Fruit fly (Drosophila melanogaster): ENCODE data around the gene CG32148.

DNA sequence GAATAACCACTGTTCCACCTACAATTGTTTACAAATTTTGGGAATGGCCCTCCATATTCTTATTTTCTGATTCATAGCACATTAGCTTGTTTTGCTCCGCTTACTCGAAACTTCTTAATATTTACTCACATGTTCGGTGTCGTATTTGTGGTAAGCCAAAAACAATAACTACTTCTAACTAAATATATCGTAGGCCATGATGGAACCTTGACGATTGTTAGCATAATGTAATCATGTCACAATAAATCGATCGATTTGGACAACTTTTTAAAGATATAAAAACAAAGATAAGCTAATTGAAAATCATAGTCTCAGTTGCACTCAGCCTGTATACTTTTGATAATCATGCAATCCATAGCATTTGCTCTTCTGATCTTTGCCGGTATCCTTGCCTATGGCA is 31.2 kb downstream of the CG32148 start, which contains the start of gene EAChm:
- TF ChIP-seq pan (optimal IDR thresholded peaks at IDR 0.05): no peak
- no peak for TF ChIP-seq lola (GFP tag; optimal IDR thresholded peaks at IDR 0.05)

Measured in whole organism, wandering third instar larva.